Fruit fly (Drosophila melanogaster) whole organism, embryonic: ENCODE results near the gene CG43886.

Source experiments
- Ada2b ChIP-seq: fragments of 200-800 bp; sonication (Bioruptor generic); IDR thresholded peaks from 2 replicates; pipeline ENCODE4 v1.3.6; 2022; ENCODE audit warnings: missing biosample characterization, missing genetic modification characterization
- Atf3 ChIP-seq: fragments of 200-800 bp; sonication (Bioruptor generic); optimal IDR thresholded peaks from 3 replicates; lab custom pipeline; 2016; ENCODE audit warnings: missing biosample characterization, missing genetic modification characterization
- CG10431 ChIP-seq: fragments of 200-800 bp; sonication (Bioruptor generic); optimal IDR thresholded peaks from 3 replicates; lab custom pipeline; 2018; ENCODE audit warnings: missing biosample characterization, mild to moderate bottlenecking, missing genetic modification characterization
- CG10565 ChIP-seq: fragments of 200-800 bp; sonication (Bioruptor generic); optimal IDR thresholded peaks from 3 replicates; lab custom pipeline; 2016; ENCODE audit warnings: missing biosample characterization, mild to moderate bottlenecking, missing genetic modification characterization
- CG11247 ChIP-seq: fragments of 200-800 bp; sonication (Bioruptor generic); IDR thresholded peaks from 2 replicates; pipeline ENCODE4 v1.3.6; 2022; ENCODE audit warnings: missing biosample characterization, missing genetic modification characterization
- CG11504 ChIP-seq: fragments of 200-800 bp; sonication (Bioruptor generic); optimal IDR thresholded peaks from 3 replicates; lab custom pipeline; 2019; ENCODE audit warnings: missing biosample characterization, mild to moderate bottlenecking, missing genetic modification characterization, moderate library complexity
- CG11723 ChIP-seq: fragments of 200-800 bp; sonication (Bioruptor generic); optimal IDR thresholded peaks from 2 replicates; lab custom pipeline; 2017; ENCODE audit warnings: missing biosample characterization, mild to moderate bottlenecking, missing genetic modification characterization
- CG13424 ChIP-seq: fragments of 200-800 bp; sonication (Bioruptor generic); optimal IDR thresholded peaks from 2 replicates; lab custom pipeline; 2019; ENCODE audit warnings: missing biosample characterization, mild to moderate bottlenecking, missing genetic modification characterization, moderate library complexity
- CG14014 ChIP-seq: fragments of 200-800 bp; sonication (Bioruptor generic); IDR thresholded peaks from 2 replicates; pipeline ENCODE4 v1.3.6; 2022; ENCODE audit warnings: missing biosample characterization, missing genetic modification characterization
- CG14860 ChIP-seq: fragments of 200-800 bp; sonication (Bioruptor generic); IDR thresholded peaks from 3 replicates; pipeline ENCODE4 v1.3.6; 2022; ENCODE audit warnings: missing biosample characterization, missing genetic modification characterization; ENCODE audit not compliant: partially characterized antibody
- CG15514 ChIP-seq: fragments of 200-800 bp; sonication (Bioruptor generic); optimal IDR thresholded peaks from 3 replicates; lab custom pipeline; 2017; ENCODE audit warnings: missing biosample characterization, missing genetic modification characterization, mild to moderate bottlenecking, moderate library complexity, missing genetic modification reagents
- CG1603 ChIP-seq: fragments of 200-800 bp; sonication (Bioruptor generic); optimal IDR thresholded peaks from 2 replicates; lab custom pipeline; 2019; ENCODE audit warnings: missing biosample characterization, mild to moderate bottlenecking, missing genetic modification characterization, moderate library complexity
- CG17361 ChIP-seq: fragments of 200-800 bp; sonication (Bioruptor generic); IDR thresholded peaks from 3 replicates; pipeline ENCODE4 v1.3.6; 2022; ENCODE audit warnings: missing biosample characterization, missing genetic modification characterization
- CG18619 ChIP-seq: fragments of 200-800 bp; sonication (Bioruptor generic); optimal IDR thresholded peaks from 3 replicates; lab custom pipeline; 2017; ENCODE audit warnings: missing biosample characterization, mild to moderate bottlenecking, missing genetic modification characterization
- CG30431 ChIP-seq: fragments of 200-800 bp; sonication (Bioruptor generic); optimal IDR thresholded peaks from 2 replicates; lab custom pipeline; 2017; ENCODE audit warnings: missing biosample characterization, missing genetic modification characterization
- CG3065 ChIP-seq: fragments of 200-800 bp; sonication (Bioruptor generic); optimal IDR thresholded peaks from 2 replicates; lab custom pipeline; 2016; ENCODE audit warnings: missing biosample characterization, missing genetic modification characterization
- CG31441 ChIP-seq: fragments of 200-800 bp; sonication (Bioruptor generic); IDR thresholded peaks from 2 replicates; pipeline ENCODE4 v1.3.6; 2022; ENCODE audit warnings: missing biosample characterization, missing genetic modification characterization
- CG5245 ChIP-seq: fragments of 200-800 bp; sonication (Bioruptor generic); optimal IDR thresholded peaks from 3 replicates; lab custom pipeline; 2016; ENCODE audit warnings: missing biosample characterization, missing genetic modification characterization
- CG5953 ChIP-seq: fragments of 200-800 bp; sonication (Bioruptor generic); IDR thresholded peaks from 2 replicates; pipeline ENCODE4 v1.3.6; 2022; ENCODE audit warnings: missing biosample characterization, missing genetic modification characterization
- CG6254 ChIP-seq: fragments of 200-800 bp; sonication (Bioruptor generic); optimal IDR thresholded peaks from 3 replicates; lab custom pipeline; 2017; ENCODE audit warnings: mild to moderate bottlenecking, missing biosample characterization, missing genetic modification reagents, missing genetic modification characterization
- CG8478 ChIP-seq: fragments of >200 bp; optimal IDR thresholded peaks from 2 replicates; lab custom pipeline; 2018
- Deaf1 ChIP-seq: fragments of 200-800 bp; optimal IDR thresholded peaks from 3 replicates; lab custom pipeline; 2019; ENCODE audit warnings: missing biosample characterization, mild to moderate bottlenecking, missing genetic modification characterization, moderate library complexity
- Eip74EF ChIP-seq, 2 experiments: fragments of 200-800 bp in 1 of 2; fragments of >200 bp in 1 of 2; sonication (Bioruptor generic) in 1 of 2; optimal IDR thresholded peaks; 2 replicates each; lab custom pipeline; 2017 to 2019; ENCODE audit warnings: missing biosample characterization in 2 of 2, missing genetic modification characterization in 2 of 2, mild to moderate bottlenecking in 1 of 2, moderate library complexity in 1 of 2
- Ets97D ChIP-seq: fragments of 200-800 bp; sonication (Bioruptor generic); optimal IDR thresholded peaks from 3 replicates; lab custom pipeline; 2016; ENCODE audit warnings: missing biosample characterization, missing genetic modification characterization
- GATAe ChIP-seq: fragments of 200-800 bp; sonication (Bioruptor generic); conservative IDR thresholded peaks from 2 replicates; pipeline ENCODE4 v1.3.6; 2022; ENCODE audit warnings: missing biosample characterization, missing genetic modification characterization
- Gug ChIP-seq: fragments of 200-800 bp; sonication (Bioruptor generic); IDR thresholded peaks from 4 replicates; pipeline ENCODE4 v1.3.6; 2022; ENCODE audit warnings: missing biosample characterization, missing genetic modification characterization
- HLHmδ ChIP-seq: fragments of 200-800 bp; sonication (Bioruptor generic); optimal IDR thresholded peaks from 2 replicates; lab custom pipeline; 2018; ENCODE audit warnings: missing biosample characterization, mild to moderate bottlenecking, missing genetic modification characterization, moderate library complexity
- Myb ChIP-seq: fragments of 200-800 bp; sonication (Bioruptor generic); optimal IDR thresholded peaks from 2 replicates; lab custom pipeline; 2016; ENCODE audit warnings: missing biosample characterization, missing genetic modification characterization
- NfI ChIP-seq: fragments of 200-800 bp; sonication (Bioruptor generic); optimal IDR thresholded peaks from 3 replicates; lab custom pipeline; 2018; ENCODE audit warnings: missing biosample characterization, mild to moderate bottlenecking, missing genetic modification characterization, moderate library complexity
- Oli ChIP-seq: fragments of 200-800 bp; sonication (Bioruptor generic); optimal IDR thresholded peaks from 2 replicates; lab custom pipeline; 2018; ENCODE audit warnings: missing biosample characterization, mild to moderate bottlenecking, missing genetic modification characterization, moderate library complexity
- Ravus ChIP-seq: fragments of 200-800 bp; sonication (Bioruptor generic); IDR thresholded peaks from 2 replicates; pipeline ENCODE4 v1.3.6; 2022; ENCODE audit warnings: missing biosample characterization, missing genetic modification characterization
- Stat92E ChIP-seq, 3 experiments: fragments of >200 bp in 2 of 3; fragments of 200-800 bp in 1 of 3; sonication (Bioruptor generic) in 1 of 3; optimal IDR thresholded peaks; 2 replicates each; lab custom pipeline; 2017 to 2019; ENCODE audit warnings: missing biosample characterization in 3 of 3, missing genetic modification characterization in 3 of 3, mild to moderate bottlenecking in 1 of 3, moderate library complexity in 1 of 3
- Trl ChIP-seq, 3 experiments: fragments of >200 bp in 2 of 3; fragments of 200-800 bp in 1 of 3; sonication (Bioruptor generic) in 1 of 3; optimal IDR thresholded peaks; 2 replicates in 1 of 3; 3 replicates in 2 of 3; lab custom pipeline; 2016 to 2017; ENCODE audit warnings: missing biosample characterization in 1 of 3, missing genetic modification characterization in 1 of 3
- ab ChIP-seq: fragments of 200-800 bp; sonication (Bioruptor generic); optimal IDR thresholded peaks from 2 replicates; lab custom pipeline; 2016; ENCODE audit warnings: missing biosample characterization, missing genetic modification characterization
- bigmax ChIP-seq: fragments of 200-800 bp; sonication (Bioruptor generic); optimal IDR thresholded peaks from 2 replicates; lab custom pipeline; 2018; ENCODE audit warnings: missing biosample characterization, mild to moderate bottlenecking, missing genetic modification characterization
- cad ChIP-seq: fragments of >200 bp; optimal IDR thresholded peaks from 2 replicates; lab custom pipeline; 2017; ENCODE audit warnings: missing biosample characterization, missing genetic modification characterization
- cg ChIP-seq: fragments of 200-800 bp; sonication (Bioruptor generic); optimal IDR thresholded peaks from 3 replicates; lab custom pipeline; 2019; ENCODE audit warnings: missing biosample characterization, mild to moderate bottlenecking, missing genetic modification characterization, moderate library complexity
- danr ChIP-seq: fragments of 200-800 bp; sonication (Bioruptor generic); IDR thresholded peaks from 2 replicates; pipeline ENCODE4 v1.3.6; 2022; ENCODE audit warnings: missing biosample characterization, missing genetic modification characterization
- dm ChIP-seq: fragments of 200-800 bp; sonication (Bioruptor generic); optimal IDR thresholded peaks from 3 replicates; lab custom pipeline; 2016; ENCODE audit warnings: missing biosample characterization, missing genetic modification characterization
- ftz-f1 ChIP-seq: fragments of 200-800 bp; sonication (Bioruptor generic); optimal IDR thresholded peaks from 2 replicates; lab custom pipeline; 2016; ENCODE audit warnings: missing biosample characterization, missing genetic modification characterization
- hth ChIP-seq: fragments of >200 bp; optimal IDR thresholded peaks from 2 replicates; lab custom pipeline; 2017; ENCODE audit warnings: inconsistent platforms
- ind ChIP-seq: fragments of 200-800 bp; sonication (Bioruptor generic); optimal IDR thresholded peaks from 3 replicates; lab custom pipeline; 2016; ENCODE audit warnings: missing biosample characterization, missing genetic modification characterization
- insv ChIP-seq, 2 experiments: fragments of 200-800 bp; sonication (Bioruptor generic); optimal IDR thresholded peaks; 3 replicates each; lab custom pipeline; 2016 to 2018; ENCODE audit warnings: missing biosample characterization in 2 of 2, missing genetic modification characterization in 2 of 2
- nerfin-1 ChIP-seq: fragments of 200-800 bp; sonication (Bioruptor generic); optimal IDR thresholded peaks from 3 replicates; lab custom pipeline; 2019; ENCODE audit warnings: missing biosample characterization, mild to moderate bottlenecking, missing genetic modification characterization, moderate library complexity
- pb ChIP-seq: fragments of 200-800 bp; sonication (Bioruptor generic); optimal IDR thresholded peaks from 3 replicates; lab custom pipeline; 2016; ENCODE audit warnings: missing biosample characterization, missing genetic modification characterization
- pnt ChIP-seq: fragments of 200-800 bp; sonication (Bioruptor generic); optimal IDR thresholded peaks from 3 replicates; lab custom pipeline; 2016; ENCODE audit warnings: missing biosample characterization, missing genetic modification characterization
- sr ChIP-seq: fragments of 200-800 bp; sonication (Bioruptor generic); IDR thresholded peaks from 3 replicates; pipeline ENCODE4 v1.3.6; 2022; ENCODE audit warnings: missing biosample characterization, missing genetic modification characterization
- wek ChIP-seq: fragments of 200-800 bp; sonication (Bioruptor generic); optimal IDR thresholded peaks from 3 replicates; lab custom pipeline; 2018; ENCODE audit warnings: missing biosample characterization, mild to moderate bottlenecking, missing genetic modification characterization, moderate library complexity
- zf30C ChIP-seq: fragments of 200-800 bp; sonication (Bioruptor generic); optimal IDR thresholded peaks from 3 replicates; lab custom pipeline; 2018; ENCODE audit warnings: missing biosample characterization, mild to moderate bottlenecking, missing genetic modification characterization
- zfh1 ChIP-seq: fragments of 200-800 bp; sonication (Bioruptor generic); IDR thresholded peaks from 3 replicates; pipeline ENCODE4 v1.3.6; 2022; ENCODE audit warnings: missing biosample characterization, missing genetic modification characterization

The CG43886 gene

DNA sequence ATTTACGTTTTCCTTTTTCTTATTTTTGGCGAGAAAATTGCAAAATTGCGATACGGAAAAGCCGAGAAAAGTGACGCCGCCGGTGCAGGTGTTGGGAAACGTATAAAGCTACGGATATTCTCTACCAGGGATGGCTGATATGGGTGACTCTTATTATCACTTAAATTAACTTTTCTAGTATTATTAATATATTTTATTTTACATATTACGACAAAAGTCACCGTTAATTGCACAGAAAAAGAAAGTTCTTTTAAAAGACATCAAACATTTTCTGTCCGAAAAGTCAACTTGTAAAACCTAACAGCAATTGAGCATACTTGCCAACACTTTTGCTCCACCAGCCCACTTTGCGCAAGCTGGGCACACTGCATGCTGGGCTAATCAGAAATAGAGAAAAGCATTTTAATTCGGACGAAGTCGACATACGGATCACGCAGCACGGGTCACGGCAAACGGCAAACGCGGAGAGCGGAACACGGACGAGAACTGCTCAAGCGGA, 31.8 kb downstream of the CG43886 start, which contains the start of the genes Cds and Uba2 (continued):
- TF ChIP-seq insv (GFP tag; optimal IDR thresholded peaks at IDR 0.05; lab: Kevin White, UChicago) (peak in 1 of 2 experiments; percentile 93), zf30C (GFP tag; lab: Kevin White, UChicago) (no peak), CG10431 (peak; percentile 81), Oli (tag; lab: Kevin White, UChicago) (peak; percentile 91), cad (no peak), Myb (GFP tag; lab: Kevin White, UChicago) (peak; percentile 19), CG14014 (GFP tag; lab: Robert Waterston, UW) (peak; percentile 90), CG14860 (GFP tag; lab: Robert Waterston, UW) (no peak), GATAe (GFP tag; lab: Robert Waterston, UW) (peak; percentile 89; the same call in 1 of the 2 replicates), CG17361 (GFP tag; lab: Robert Waterston, UW) (peak; percentile 94), Atf3 (peak; percentile 49), Ravus (GFP tag; lab: Robert Waterston, UW) (peak; percentile 66), CG11504 (tag; lab: Kevin White, UChicago) (no peak), wek (GFP tag; lab: Kevin White, UChicago) (peak; percentile 82), CG30431 (peak; percentile 81), CG6254 (peak; percentile 80), cg (GFP tag; lab: Kevin White, UChicago) (no peak), nerfin-1 (tag; lab: Kevin White, UChicago) (peak; percentile 92), hth (lab: Kevin White, UChicago) (no peak), Trl (optimal IDR thresholded peaks at IDR 0.05; lab: Kevin White, UChicago) (no peak), Trl (GFP tag; optimal IDR thresholded peaks at IDR 0.05; lab: Kevin White, UChicago) (peak; percentile 82), CG10565 (GFP tag; lab: Kevin White, UChicago) (peak; percentile 19), CG5953 (GFP tag; lab: Robert Waterston, UW) (no peak; the same call in 1 of the 2 replicates), CG8478 (lab: Kevin White, UChicago) (no peak), ind (GFP tag; lab: Kevin White, UChicago) (peak; percentile 96), pb (peak; percentile 48), CG15514 (peak; percentile 94), Eip74EF (GFP tag; optimal IDR thresholded peaks at IDR 0.05; lab: Kevin White, UChicago) (peak in 1 of 2 experiments; percentile 71), pnt (GFP tag; lab: Kevin White, UChicago) (peak; percentile 78), CG5245 (GFP tag; lab: Kevin White, UChicago) (peak; percentile 74), CG13424 (tag; lab: Kevin White, UChicago) (peak; percentile 96), CG18619 (GFP tag; lab: Kevin White, UChicago) (peak; percentile 91), CG3065 (GFP tag; lab: Kevin White, UChicago) (peak; percentile 78), Ada2b (peak; percentile 92), CG31441 (GFP tag; lab: Robert Waterston, UW) (peak; percentile 95), bigmax (GFP tag; lab: Kevin White, UChicago) (peak; percentile 32), Gug (GFP tag; lab: Robert Waterston, UW) (peak; percentile 82), Stat92E (GFP tag; optimal IDR thresholded peaks at IDR 0.05; lab: Kevin White, UChicago) (peak in 1 of 3 experiments; percentile 61), Ets97D (peak; percentile 77), danr (GFP tag; lab: Robert Waterston, UW) (peak; percentile 81), HLHmδ (no peak), sr (GFP tag; lab: Robert Waterston, UW) (peak; percentile 24; the same call in 1 of the 3 replicates), Deaf1 (no peak), ab (GFP tag; lab: Kevin White, UChicago) (peak; percentile 41), zfh1 (GFP tag; lab: Robert Waterston, UW) (peak; percentile 89), dm (GFP tag; lab: Kevin White, UChicago) (peak; percentile 48), CG11247 (GFP tag; lab: Robert Waterston, UW) (peak; percentile 92), ftz-f1 (GFP tag; lab: Kevin White, UChicago) (peak; percentile 66), CG11723 (GFP tag; lab: Kevin White, UChicago) (peak; percentile 87), NfI (GFP tag; lab: Kevin White, UChicago) (peak; percentile 95), CG1603 (peak; percentile 50)
